Fruit fly (Drosophila melanogaster) whole organism, pupa: ENCODE data around the gene ihog.
A peak's percentile ranks its signal among the peaks of the same experiment; 100 is the strongest.

Experiments used
- CG15710 ChIP-seq: fragments of 200-800 bp; sonication (Bioruptor generic); optimal IDR thresholded peaks from 2 replicates; lab custom pipeline; 2018; ENCODE audit warnings: missing biosample characterization, mild to moderate bottlenecking, missing genetic modification characterization, moderate library complexity
- CG17806 ChIP-seq: fragments of 200-800 bp; sonication (Bioruptor generic); optimal IDR thresholded peaks from 2 replicates; lab custom pipeline; 2018; ENCODE audit warnings: missing biosample characterization, mild to moderate bottlenecking, missing genetic modification characterization, moderate library complexity
- CG34367 ChIP-seq: fragments of 200-800 bp; sonication (Bioruptor generic); optimal IDR thresholded peaks from 2 replicates; lab custom pipeline; 2018; ENCODE audit warnings: missing biosample characterization, mild to moderate bottlenecking, missing genetic modification characterization
- CG8301 ChIP-seq: fragments of 200-800 bp; sonication (Bioruptor generic); optimal IDR thresholded peaks from 2 replicates; lab custom pipeline; 2018; ENCODE audit warnings: missing biosample characterization, mild to moderate bottlenecking, missing genetic modification characterization
- EcR ChIP-seq: fragments of 200-800 bp; sonication (Bioruptor generic); optimal IDR thresholded peaks from 3 replicates; lab custom pipeline; 2019; ENCODE audit warnings: missing biosample characterization, missing genetic modification characterization, mild to moderate bottlenecking, moderate library complexity, missing genetic modification reagents
- Pif1A ChIP-seq: fragments of 200-800 bp; sonication (Bioruptor generic); optimal IDR thresholded peaks from 3 replicates; lab custom pipeline; 2016; ENCODE audit warnings: missing biosample characterization, missing genetic modification characterization
- Snoo ChIP-seq: fragments of 200-800 bp; sonication (Bioruptor generic); optimal IDR thresholded peaks from 3 replicates; lab custom pipeline; 2017; ENCODE audit warnings: missing biosample characterization, mild to moderate bottlenecking, missing genetic modification characterization, inconsistent platforms

- TF ChIP-seq Pif1A (GFP tag; lab: Kevin White, UChicago) (no peak), CG8301 (tag; lab: Kevin White, UChicago) (no peak), EcR (GFP tag; lab: Kevin White, UChicago) (no peak), CG17806 (peak; percentile 42), CG15710 (tag; lab: Kevin White, UChicago) (no peak), CG34367 (no peak), Snoo (tag; lab: Kevin White, UChicago) (peak; percentile 22)
Observed at dm6 chr2L:6968013-6968517, 19.5 kb upstream of the ihog start.
